Worm (Caenorhabditis elegans) whole organism, young adult: ENCODE results near the gene Y47D3A.34.
A peak's percentile ranks its signal among the peaks of the same experiment; 100 is the strongest.
"Not testable (repeated sequence)": the region's sequence is repeated elsewhere in the genome, so short reads cannot be mapped to it uniquely, and the experiment has no call there.

Experiments used
- B0019.2 ChIP-seq: fragments of 200-800 bp; sonication (Bioruptor generic); conservative IDR thresholded peaks from 2 replicates; pipeline ENCODE4 v1.3.6; 2022; ENCODE audit warnings: missing genetic modification reagents, missing genetic modification characterization, missing compliant biosample characterization
- C17E4.6 ChIP-seq: fragments of 200-800 bp; sonication (Bioruptor generic); IDR thresholded peaks from 2 replicates; pipeline ENCODE4 v1.3.6; 2022; ENCODE audit warnings: missing genetic modification reagents, missing genetic modification characterization, missing compliant biosample characterization
- F39B2.1 ChIP-seq: fragments of 200-800 bp; sonication (Bioruptor generic); IDR thresholded peaks from 2 replicates; pipeline ENCODE4 v1.3.6; 2022; ENCODE audit warnings: missing genetic modification reagents, missing genetic modification characterization, missing compliant biosample characterization
- F52B5.7 ChIP-seq: sonication (generic microtip); optimal IDR thresholded peaks from 2 replicates; lab custom pipeline; 2016; ENCODE audit warnings: mild to moderate bottlenecking, missing genetic modification characterization, missing compliant biosample characterization
- F57C9.4 ChIP-seq: sonication (generic microtip); optimal IDR thresholded peaks from 2 replicates; lab custom pipeline; 2017; ENCODE audit warnings: mild to moderate bottlenecking, missing genetic modification characterization, missing compliant biosample characterization
- Y53F4B.3 ChIP-seq: fragments of 200-800 bp; sonication (Bioruptor generic); IDR thresholded peaks from 2 replicates; pipeline ENCODE4 v1.3.6; 2022; ENCODE audit warnings: missing genetic modification reagents, missing genetic modification characterization, missing compliant biosample characterization
- Y56A3A.18 ChIP-seq: fragments of 200-800 bp; sonication (Bioruptor generic); IDR thresholded peaks from 2 replicates; pipeline ENCODE4 v1.3.6; 2022; ENCODE audit warnings: missing genetic modification reagents, missing genetic modification characterization, missing compliant biosample characterization
- Y67H2A.10 ChIP-seq: fragments of 200-800 bp; sonication (Bioruptor generic); conservative IDR thresholded peaks from 2 replicates; pipeline ENCODE4 v1.3.6; 2022; ENCODE audit warnings: missing genetic modification reagents, missing genetic modification characterization, missing compliant biosample characterization
- attf-5 ChIP-seq: fragments of 200-800 bp; sonication (Bioruptor generic); optimal IDR thresholded peaks from 2 replicates; lab custom pipeline; 2018; ENCODE audit warnings: mild to moderate bottlenecking, missing genetic modification characterization, missing compliant biosample characterization
- ccch-3 ChIP-seq: fragments of 200-800 bp; sonication (Bioruptor generic); optimal IDR thresholded peaks from 2 replicates; lab custom pipeline; 2018; ENCODE audit warnings: mild to moderate bottlenecking, missing genetic modification characterization, missing compliant biosample characterization
- cebp-1 ChIP-seq, 2 experiments: fragments of 200-800 bp in 1 of 2; sonication (Bioruptor generic) in 1 of 2; sonication (generic microtip) in 1 of 2; IDR thresholded peaks in 1 of 2; optimal IDR thresholded peaks in 1 of 2; 2 replicates each; pipeline versions ENCODE4 v1.3.6 to Lab custom; 2017 to 2022; ENCODE audit warnings: missing compliant biosample characterization in 2 of 2, missing genetic modification characterization in 2 of 2, mild to moderate bottlenecking in 1 of 2, missing genetic modification reagents in 1 of 2, moderate library complexity in 1 of 2
- ceh-27 ChIP-seq: fragments of 200-800 bp; sonication (Bioruptor generic); optimal IDR thresholded peaks from 2 replicates; lab custom pipeline; 2018; ENCODE audit warnings: mild to moderate bottlenecking, missing genetic modification characterization, moderate library complexity, missing compliant biosample characterization
- ceh-40 ChIP-seq: fragments of 200-800 bp; sonication (Bioruptor generic); IDR thresholded peaks from 2 replicates; pipeline ENCODE4 v1.3.6; 2022; ENCODE audit warnings: missing genetic modification characterization, missing compliant biosample characterization
- egl-18 ChIP-seq: fragments of 200-800 bp; sonication (Bioruptor generic); IDR thresholded peaks from 2 replicates; pipeline ENCODE4 v1.3.6; 2022; ENCODE audit warnings: missing genetic modification reagents, missing genetic modification characterization, missing compliant biosample characterization
- egl-44 ChIP-seq: fragments of 200-800 bp; sonication (Bioruptor generic); IDR thresholded peaks from 2 replicates; pipeline ENCODE4 v1.3.6; 2022; ENCODE audit warnings: missing genetic modification reagents, missing genetic modification characterization, missing compliant biosample characterization
- fkh-3 ChIP-seq: sonication (generic microtip); optimal IDR thresholded peaks from 2 replicates; lab custom pipeline; 2016; ENCODE audit warnings: mild to moderate bottlenecking, missing genetic modification characterization, missing compliant biosample characterization
- hmg-1.2 ChIP-seq: fragments of 200-800 bp; sonication (Bioruptor generic); IDR thresholded peaks from 2 replicates; pipeline ENCODE4 v1.3.6; 2022; ENCODE audit warnings: missing genetic modification reagents, missing genetic modification characterization, missing compliant biosample characterization
- hmg-20 ChIP-seq: fragments of 200-800 bp; sonication (Bioruptor generic); IDR thresholded peaks from 2 replicates; pipeline ENCODE4 v1.3.6; 2022; ENCODE audit warnings: missing genetic modification reagents, missing genetic modification characterization, missing compliant biosample characterization
- lin-35 ChIP-seq, 3 experiments: fragments of 150-350 bp in 2 of 3; sonication (generic microtip) in 1 of 3; optimal IDR thresholded peaks; 2 replicates each; lab custom pipeline; 2014 to 2018; ENCODE audit warnings: missing biosample characterization in 3 of 3, missing genetic modification characterization in 3 of 3, missing genetic modification reagents in 3 of 3
- lin-40 ChIP-seq: sonication (generic microtip); optimal IDR thresholded peaks from 2 replicates; lab custom pipeline; 2016; ENCODE audit warnings: missing genetic modification characterization, mild to moderate bottlenecking, missing compliant biosample characterization, missing genotype, missing genetic modification reagents
- lir-1 ChIP-seq: fragments of 200-800 bp; sonication (Bioruptor generic); conservative IDR thresholded peaks from 2 replicates; pipeline ENCODE4 v1.3.6; 2022; ENCODE audit warnings: missing genetic modification reagents, missing genetic modification characterization, missing compliant biosample characterization
- madf-10 ChIP-seq: sonication (generic microtip); optimal IDR thresholded peaks from 2 replicates; lab custom pipeline; 2016; ENCODE audit warnings: mild to moderate bottlenecking, missing genetic modification characterization, missing compliant biosample characterization
- madf-3 ChIP-seq: fragments of 200-800 bp; sonication (Bioruptor generic); IDR thresholded peaks from 2 replicates; pipeline ENCODE4 v1.3.6; 2022; ENCODE audit warnings: missing genetic modification reagents, missing genetic modification characterization, missing compliant biosample characterization
- mcd-1 ChIP-seq: fragments of 200-800 bp; sonication (Bioruptor generic); IDR thresholded peaks from 2 replicates; pipeline ENCODE4 v1.3.6; 2022; ENCODE audit warnings: missing genetic modification reagents, missing genetic modification characterization, missing compliant biosample characterization
- nfya-1 ChIP-seq: sonication (generic microtip); optimal IDR thresholded peaks from 2 replicates; lab custom pipeline; 2017; ENCODE audit warnings: antibody characterized with exemption, missing compliant biosample characterization, missing genetic modification characterization, borderline replicate concordance; ENCODE audit not compliant: insufficient read depth
- nhr-80 ChIP-seq: sonication (generic microtip); optimal IDR thresholded peaks from 2 replicates; lab custom pipeline; 2016; ENCODE audit warnings: missing genetic modification characterization, missing compliant biosample characterization
- rec-8 ChIP-seq, 2 experiments: sonication (generic microtip); optimal IDR thresholded peaks; 2 replicates each; lab custom pipeline; 2016; ENCODE audit warnings: mild to moderate bottlenecking in 2 of 2, missing genetic modification characterization in 2 of 2, missing genetic modification reagents in 2 of 2, missing genotype in 2 of 2, missing biosample characterization in 1 of 2, missing compliant biosample characterization in 1 of 2, moderate library complexity in 1 of 2
- rpc-1 ChIP-seq, 2 experiments: fragments of 150-350 bp in 1 of 2; sonication (generic microtip) in 1 of 2; optimal IDR thresholded peaks; 2 replicates each; lab custom pipeline; 2014 to 2018; ENCODE audit warnings: missing biosample characterization in 1 of 2, missing genetic modification characterization in 1 of 2, missing genetic modification reagents in 1 of 2, missing genotype in 1 of 2
- sdz-38 ChIP-seq: sonication (generic microtip); optimal IDR thresholded peaks from 2 replicates; lab custom pipeline; 2016; ENCODE audit warnings: missing genotype, missing genetic modification characterization, missing compliant biosample characterization
- sea-2 ChIP-seq: fragments of 200-800 bp; sonication (Bioruptor generic); IDR thresholded peaks from 2 replicates; pipeline ENCODE4 v1.3.6; 2022; ENCODE audit warnings: missing genetic modification characterization, missing compliant biosample characterization
- somi-1 ChIP-seq: fragments of 200-800 bp; sonication (Bioruptor generic); optimal IDR thresholded peaks from 2 replicates; lab custom pipeline; 2018; ENCODE audit warnings: mild to moderate bottlenecking, missing genetic modification characterization, missing compliant biosample characterization
- tbp1 ChIP-seq: fragments of 200-800 bp; sonication (Bioruptor generic); optimal IDR thresholded peaks from 2 replicates; lab custom pipeline; 2018; ENCODE audit warnings: mild to moderate bottlenecking, missing genetic modification characterization, missing compliant biosample characterization
- tbx-9 ChIP-seq: sonication (generic microtip); optimal IDR thresholded peaks from 2 replicates; lab custom pipeline; 2016; ENCODE audit warnings: borderline replicate concordance, missing genetic modification characterization, inconsistent platforms, missing compliant biosample characterization
- tlf-1 ChIP-seq: fragments of 200-800 bp; sonication (Bioruptor generic); optimal IDR thresholded peaks from 2 replicates; lab custom pipeline; 2018; ENCODE audit warnings: mild to moderate bottlenecking, missing genetic modification characterization, missing compliant biosample characterization
- zfh-2 ChIP-seq: fragments of 200-800 bp; sonication (Bioruptor generic); conservative IDR thresholded peaks from 2 replicates; pipeline ENCODE4 v1.3.6; 2022; ENCODE audit warnings: missing genetic modification reagents, missing genetic modification characterization, missing compliant biosample characterization
- zim-3 ChIP-seq: sonication (generic microtip); optimal IDR thresholded peaks from 2 replicates; lab custom pipeline; 2017; ENCODE audit warnings: mild to moderate bottlenecking, missing genetic modification characterization, moderate library complexity, missing compliant biosample characterization
- ztf-3 ChIP-seq: fragments of 200-800 bp; sonication (Bioruptor generic); optimal IDR thresholded peaks from 2 replicates; lab custom pipeline; 2018; ENCODE audit warnings: mild to moderate bottlenecking, missing genetic modification characterization, missing compliant biosample characterization
- ztf-6 ChIP-seq: fragments of 200-800 bp; sonication (Bioruptor generic); IDR thresholded peaks from 2 replicates; pipeline ENCODE4 v1.3.6; 2022; ENCODE audit warnings: missing genetic modification reagents, missing genetic modification characterization, missing compliant biosample characterization

Y47D3A.34 gene

DNA sequence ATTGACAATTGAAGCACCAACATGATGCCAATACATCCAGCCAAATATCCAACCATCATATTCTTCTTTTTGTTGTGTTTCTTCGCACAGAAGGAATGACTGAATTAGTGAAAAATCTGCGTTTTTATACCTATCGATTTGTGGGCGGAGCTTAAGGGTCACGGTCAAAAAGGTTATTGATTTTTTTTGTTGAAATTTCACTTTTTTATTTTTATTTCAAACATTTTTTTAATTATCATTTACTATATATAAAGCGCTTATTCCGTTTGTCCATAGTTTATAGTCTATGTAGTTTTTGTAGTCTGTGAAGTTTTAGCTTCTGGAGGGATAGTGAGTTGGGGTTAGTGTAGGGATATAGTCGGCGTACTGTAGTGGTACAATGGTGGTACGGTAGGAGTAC, 10.7 kb downstream of the Y47D3A.34 start, which contains the start of gene Y47D3A.13:
Y47D3A.13 (minus strand) TSS at position 101 of the 400 bp plus-strand sequence.
- TF ChIP-seq lin-40 (tag; lab: Kevin White, UChicago); sdz-38 (tag; lab: Kevin White, UChicago); rec-8 (tag; optimal IDR thresholded peaks at IDR 0.05; lab: Kevin White, UChicago): not testable (repeated sequence)

DNA sequence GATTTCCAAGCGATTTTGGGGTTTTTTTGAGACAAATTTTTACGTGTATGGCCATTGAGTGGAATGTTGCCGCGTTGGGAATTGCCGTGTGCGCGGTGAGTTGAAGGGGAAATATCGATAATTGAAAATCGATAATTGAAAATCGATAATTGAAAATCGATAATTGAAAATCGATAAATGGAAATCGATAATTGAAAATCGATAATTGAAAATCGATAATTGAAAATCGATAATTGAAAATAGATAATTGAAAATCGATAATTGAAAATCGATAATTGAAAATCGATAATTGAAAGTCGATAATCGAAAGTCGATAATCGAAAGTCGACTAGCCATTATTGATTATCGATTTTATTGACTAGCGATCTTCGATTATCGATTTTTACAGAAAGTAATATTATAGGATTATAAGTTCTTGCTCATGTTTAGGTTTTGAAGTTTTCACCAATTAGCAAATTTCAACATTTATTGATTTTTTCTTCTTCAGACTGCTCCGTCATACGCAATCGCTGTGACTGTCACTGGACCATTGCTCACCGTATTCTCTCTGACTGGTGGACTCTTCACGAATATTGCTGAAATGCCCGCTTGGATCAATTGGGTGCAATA, 13.0 kb downstream of the Y47D3A.34 start:
- TF ChIP-seq fkh-3 (no peak), nfya-1 (tag; lab: Kevin White, UChicago) (no peak), egl-44 (GFP tag; lab: Robert Waterston, UW) (no peak), mcd-1 (GFP tag; lab: Robert Waterston, UW) (no peak), ceh-27 (GFP tag; lab: Kevin White, UChicago) (no peak), Y56A3A.18 (no peak), ztf-3 (GFP tag; lab: Kevin White, UChicago) (no peak), somi-1 (no peak), tbp1 (no peak), B0019.2 (no peak), ceh-40 (GFP tag; lab: Robert Waterston, UW) (no peak), sea-2 (GFP tag; lab: Robert Waterston, UW) (no peak), zfh-2 (no peak), rec-8 (tag; optimal IDR thresholded peaks at IDR 0.05; lab: Kevin White, UChicago) (no peak), Y67H2A.10 (GFP tag; lab: Robert Waterston, UW) (no peak), egl-18 (GFP tag; lab: Robert Waterston, UW) (no peak), lin-35 (GFP tag; optimal IDR thresholded peaks at IDR 0.05; lab: Kevin White, UChicago) (no peak), F52B5.7 (tag; lab: Kevin White, UChicago) (no peak)

DNA sequence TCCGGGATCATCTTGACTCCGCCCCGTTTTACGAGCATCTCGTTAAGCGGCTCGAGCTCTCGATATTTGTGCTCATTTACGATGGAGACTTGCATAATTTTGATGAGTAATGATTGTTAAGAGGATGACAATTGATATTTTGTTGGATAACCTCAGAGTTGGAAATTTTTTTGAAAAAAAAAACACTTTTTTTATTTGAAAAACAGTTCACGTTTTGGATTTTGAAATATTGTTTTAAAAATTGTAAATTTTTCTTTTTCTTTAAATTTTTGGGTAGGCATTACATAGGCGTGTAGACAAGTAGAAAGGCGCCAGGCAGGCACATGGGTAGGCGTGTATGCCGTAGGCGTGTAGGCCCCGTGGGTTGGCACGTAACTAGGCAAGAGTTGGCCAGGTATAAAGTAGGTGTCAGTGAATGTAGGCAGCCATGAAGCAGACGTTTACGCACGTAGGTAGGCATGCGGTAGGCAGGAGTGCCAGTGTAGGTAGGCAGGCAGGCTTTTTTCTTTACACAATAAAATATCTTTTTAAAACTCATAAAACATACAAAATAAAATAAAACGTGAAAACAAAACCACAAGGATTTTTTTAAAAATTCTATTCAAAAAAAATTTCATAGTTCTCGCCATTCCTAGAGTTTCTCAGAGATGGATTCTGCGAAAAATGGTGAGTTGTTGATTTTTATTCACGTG, 16.4 kb downstream of the Y47D3A.34 start, which contains the start of the genes tbx-34 and wht-8:
tbx-34 (minus strand) TSS at position 101 of the 692 bp plus-strand sequence.
wht-8 (plus strand) TSS at position 642 of the 692 bp plus-strand sequence.
- no peak for TF ChIP-seq lir-1
- TF ChIP-seq rec-8 (tag; optimal IDR thresholded peaks at IDR 0.05; lab: Kevin White, UChicago): no peak
- TF ChIP-seq attf-5 (GFP tag; lab: Kevin White, UChicago): no peak
- no peak for TF ChIP-seq madf-3 (GFP tag; lab: Robert Waterston, UW)
- TF ChIP-seq hmg-20 (GFP tag; lab: Robert Waterston, UW): no peak

DNA sequence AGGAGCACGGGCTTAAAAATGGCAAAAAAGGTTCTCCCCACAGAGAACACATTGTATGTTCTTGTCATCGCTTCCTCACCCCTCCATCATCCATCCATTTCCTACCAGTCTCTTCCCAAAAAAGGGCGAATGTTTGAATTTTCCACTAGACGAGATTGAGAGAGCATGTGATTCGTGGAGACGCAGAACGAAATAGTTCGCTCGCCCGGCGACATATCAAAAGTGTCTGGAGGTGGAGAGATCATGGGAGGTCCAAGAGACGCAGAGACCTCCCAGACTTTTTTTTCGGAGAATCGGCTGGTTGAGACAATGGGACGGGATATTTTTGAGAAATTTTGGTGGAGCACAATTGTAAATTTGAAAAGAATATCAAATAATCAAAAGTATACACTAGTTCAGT, 26.3 kb downstream of the Y47D3A.34 start:
- TF ChIP-seq ceh-27 (GFP tag; lab: Kevin White, UChicago) (no peak), hmg-1.2 (peak; percentile 60), attf-5 (GFP tag; lab: Kevin White, UChicago) (no peak)

DNA sequence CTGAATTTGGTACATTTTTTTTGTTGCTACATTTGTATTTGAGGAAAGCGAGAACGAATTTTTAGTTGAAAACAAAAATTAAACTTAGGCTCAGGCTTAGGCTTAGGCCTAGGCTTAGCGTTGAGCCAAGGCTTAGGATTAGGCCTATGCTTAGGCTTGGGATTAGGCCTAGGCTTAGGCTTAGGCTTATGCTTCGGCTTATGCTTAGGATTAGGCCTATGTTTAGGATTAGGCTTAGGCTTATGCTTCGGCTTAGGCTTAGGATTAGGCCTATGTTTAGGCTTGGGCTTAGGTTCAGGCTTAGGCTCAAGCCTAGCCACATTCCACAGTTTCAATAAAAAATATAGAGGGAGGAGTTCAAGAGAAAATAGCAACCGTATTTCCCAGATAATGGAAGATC, 26.8 kb downstream of the Y47D3A.34 start:
- TF ChIP-seq nhr-80 (tag; lab: Kevin White, UChicago) (no peak), zim-3 (no peak), madf-10 (tag; lab: Kevin White, UChicago) (no peak), ccch-3 (no peak), tbx-9 (tag; lab: Kevin White, UChicago) (no peak), ceh-40 (GFP tag; lab: Robert Waterston, UW) (no peak), tlf-1 (GFP tag; lab: Kevin White, UChicago) (no peak), mcd-1 (GFP tag; lab: Robert Waterston, UW) (no peak), cebp-1 (GFP tag; IDR thresholded peaks at IDR 0.05; lab: Robert Waterston, UW) (no peak), cebp-1 (tag; optimal IDR thresholded peaks at IDR 0.05; lab: Kevin White, UChicago) (no peak), egl-44 (GFP tag; lab: Robert Waterston, UW) (no peak), rpc-1 (optimal IDR thresholded peaks at IDR 0.05; lab: Kevin White, UChicago) (no peak), rpc-1 (tag; optimal IDR thresholded peaks at IDR 0.05; lab: Kevin White, UChicago) (no peak), sea-2 (GFP tag; lab: Robert Waterston, UW) (no peak), F57C9.4 (tag; lab: Kevin White, UChicago) (no peak), Y67H2A.10 (GFP tag; lab: Robert Waterston, UW) (no peak), sdz-38 (tag; lab: Kevin White, UChicago) (no peak), Y53F4B.3 (GFP tag; lab: Robert Waterston, UW) (no peak), F39B2.1 (no peak), C17E4.6 (GFP tag; lab: Robert Waterston, UW) (no peak), lin-40 (tag; lab: Kevin White, UChicago) (no peak), ztf-6 (GFP tag; lab: Robert Waterston, UW) (no peak)
